Worm (Caenorhabditis elegans) whole organism, late embryonic: Measurements from ENCODE around the gene T01H3.2.

Source experiments
- C08G9.2 ChIP-seq: sonication (generic microtip); optimal IDR thresholded peaks from 2 replicates; lab custom pipeline; 2016; ENCODE audit warnings: mild to moderate bottlenecking, missing genetic modification characterization, moderate library complexity, missing compliant biosample characterization
- C38D4.7 ChIP-seq: fragments of 200-800 bp; sonication (Bioruptor generic); optimal IDR thresholded peaks from 2 replicates; lab custom pipeline; 2018; ENCODE audit warnings: mild to moderate bottlenecking, missing genetic modification characterization, moderate library complexity, missing compliant biosample characterization
- K02D7.2 ChIP-seq: sonication (generic microtip); optimal IDR thresholded peaks from 2 replicates; lab custom pipeline; 2017; ENCODE audit warnings: mild to moderate bottlenecking, missing genetic modification characterization, missing compliant biosample characterization
- T23F11.4 ChIP-seq: fragments of 200-800 bp; sonication (Bioruptor generic); optimal IDR thresholded peaks from 2 replicates; lab custom pipeline; 2018; ENCODE audit warnings: mild to moderate bottlenecking, missing genetic modification characterization, missing compliant biosample characterization
- Y22D7AL.16 ChIP-seq: sonication (generic microtip); optimal IDR thresholded peaks from 2 replicates; lab custom pipeline; 2016; ENCODE audit warnings: missing genetic modification characterization, missing compliant biosample characterization
- ahr-1 ChIP-seq: sonication (generic microtip); optimal IDR thresholded peaks from 2 replicates; lab custom pipeline; 2016; ENCODE audit warnings: missing genetic modification characterization, missing compliant biosample characterization
- ceh-14 ChIP-seq: sonication (generic microtip); optimal IDR thresholded peaks from 2 replicates; lab custom pipeline; 2016; ENCODE audit warnings: missing genotype, missing genetic modification characterization, missing compliant biosample characterization
- ceh-18 ChIP-seq: sonication (generic microtip); optimal IDR thresholded peaks from 2 replicates; lab custom pipeline; 2016; ENCODE audit warnings: missing genetic modification characterization, missing compliant biosample characterization
- ceh-2 ChIP-seq: sonication (generic microtip); optimal IDR thresholded peaks from 2 replicates; lab custom pipeline; 2016; ENCODE audit warnings: missing genotype, missing genetic modification characterization, missing compliant biosample characterization
- ceh-31 ChIP-seq: sonication (generic microtip); optimal IDR thresholded peaks from 2 replicates; lab custom pipeline; 2016; ENCODE audit warnings: missing genetic modification characterization, missing compliant biosample characterization
- ceh-45 ChIP-seq: fragments of 200-800 bp; sonication (Bioruptor generic); IDR thresholded peaks from 2 replicates; pipeline ENCODE4 v1.3.6; 2022; ENCODE audit warnings: missing genetic modification reagents, missing genetic modification characterization, missing compliant biosample characterization
- ceh-48 ChIP-seq: sonication (generic microtip); optimal IDR thresholded peaks from 2 replicates; lab custom pipeline; 2016; ENCODE audit warnings: missing genetic modification characterization, inconsistent platforms, missing compliant biosample characterization
- ceh-9 ChIP-seq: sonication (generic microtip); optimal IDR thresholded peaks from 2 replicates; lab custom pipeline; 2016; ENCODE audit warnings: mild to moderate bottlenecking, missing genetic modification characterization, inconsistent platforms, missing compliant biosample characterization
- dmd-4 ChIP-seq: sonication (generic microtip); optimal IDR thresholded peaks from 2 replicates; lab custom pipeline; 2016; ENCODE audit warnings: borderline replicate concordance, missing genetic modification characterization, missing compliant biosample characterization
- dve-1 ChIP-seq: sonication (generic microtip); optimal IDR thresholded peaks from 2 replicates; lab custom pipeline; 2017; ENCODE audit warnings: antibody characterized with exemption, mild to moderate bottlenecking, missing genetic modification characterization, missing compliant biosample characterization
- elt-4 ChIP-seq: sonication (generic microtip); optimal IDR thresholded peaks from 2 replicates; lab custom pipeline; 2016; ENCODE audit warnings: missing genetic modification characterization, missing compliant biosample characterization
- ets-4 ChIP-seq: sonication (generic microtip); optimal IDR thresholded peaks from 2 replicates; lab custom pipeline; 2016; ENCODE audit warnings: missing genetic modification characterization, missing compliant biosample characterization
- eyg-1 ChIP-seq: sonication (generic microtip); optimal IDR thresholded peaks from 2 replicates; lab custom pipeline; 2016; ENCODE audit warnings: missing genotype, missing genetic modification characterization, missing compliant biosample characterization
- fax-1 ChIP-seq: sonication (generic microtip); optimal IDR thresholded peaks from 2 replicates; lab custom pipeline; 2016; ENCODE audit warnings: missing genotype, missing genetic modification characterization, missing compliant biosample characterization
- fkh-10 ChIP-seq: fragments of 150-350 bp; optimal IDR thresholded peaks from 2 replicates; lab custom pipeline; 2014; ENCODE audit warnings: missing biosample characterization, missing genetic modification reagents, missing genetic modification characterization
- fkh-6 ChIP-seq: sonication (generic microtip); optimal IDR thresholded peaks from 2 replicates; lab custom pipeline; 2016; ENCODE audit warnings: missing genetic modification characterization, missing compliant biosample characterization
- gmeb-2 ChIP-seq: sonication (generic microtip); optimal IDR thresholded peaks from 2 replicates; lab custom pipeline; 2016; ENCODE audit warnings: missing genetic modification characterization, inconsistent platforms, missing compliant biosample characterization
- hlh-13 ChIP-seq: fragments of 200-800 bp; sonication (Bioruptor generic); optimal IDR thresholded peaks from 2 replicates; lab custom pipeline; 2018; ENCODE audit warnings: mild to moderate bottlenecking, missing genetic modification characterization, missing compliant biosample characterization
- hlh-15 ChIP-seq: sonication (generic microtip); optimal IDR thresholded peaks from 2 replicates; lab custom pipeline; 2016; ENCODE audit warnings: missing genetic modification characterization, missing compliant biosample characterization
- hlh-30 ChIP-seq: sonication (generic microtip); optimal IDR thresholded peaks from 2 replicates; lab custom pipeline; 2017; ENCODE audit warnings: antibody characterized with exemption, missing genetic modification characterization, missing compliant biosample characterization; ENCODE audit not compliant: insufficient read depth
- lin-11 ChIP-seq: fragments of 200-800 bp; sonication (Bioruptor generic); optimal IDR thresholded peaks from 2 replicates; lab custom pipeline; 2018; ENCODE audit warnings: mild to moderate bottlenecking, missing genetic modification characterization, missing compliant biosample characterization
- mec-3 ChIP-seq: sonication (generic microtip); optimal IDR thresholded peaks from 2 replicates; lab custom pipeline; 2016; ENCODE audit warnings: borderline replicate concordance, missing genetic modification characterization, missing compliant biosample characterization
- nfya-1 ChIP-seq: sonication (generic microtip); optimal IDR thresholded peaks from 2 replicates; lab custom pipeline; 2017; ENCODE audit warnings: missing genetic modification characterization, mild to moderate bottlenecking, missing compliant biosample characterization, antibody characterized with exemption, moderate library complexity
- odd-2 ChIP-seq: sonication (generic microtip); optimal IDR thresholded peaks from 2 replicates; lab custom pipeline; 2017; ENCODE audit warnings: antibody characterized with exemption, mild to moderate bottlenecking, missing genetic modification characterization, missing compliant biosample characterization
- pha-2 ChIP-seq: sonication (generic microtip); optimal IDR thresholded peaks from 2 replicates; lab custom pipeline; 2017; ENCODE audit warnings: mild to moderate bottlenecking, missing genetic modification characterization, missing compliant biosample characterization
- pqm-1 ChIP-seq: sonication (generic microtip); optimal IDR thresholded peaks from 2 replicates; lab custom pipeline; 2016; ENCODE audit warnings: missing genetic modification characterization, missing compliant biosample characterization
- sox-2 ChIP-seq: fragments of 200-800 bp; sonication (Bioruptor generic); IDR thresholded peaks from 2 replicates; pipeline ENCODE4 v1.3.6; 2022; ENCODE audit warnings: missing genetic modification reagents, missing genetic modification characterization, missing compliant biosample characterization
- tbx-2 ChIP-seq: sonication (generic microtip); optimal IDR thresholded peaks from 2 replicates; lab custom pipeline; 2016; ENCODE audit warnings: missing genetic modification characterization, missing compliant biosample characterization
- unc-3 ChIP-seq, 2 experiments: fragments of 200-800 bp in 1 of 2; sonication (Bioruptor generic) in 1 of 2; sonication (generic microtip) in 1 of 2; conservative IDR thresholded peaks in 1 of 2; optimal IDR thresholded peaks in 1 of 2; 2 replicates each; pipeline versions ENCODE4 v1.3.6 to Lab custom; 2016 to 2022; ENCODE audit warnings: missing compliant biosample characterization in 2 of 2, missing genetic modification characterization in 2 of 2, missing genetic modification reagents in 1 of 2
- zip-5 ChIP-seq: sonication (generic microtip); optimal IDR thresholded peaks from 2 replicates; lab custom pipeline; 2016; ENCODE audit warnings: missing genetic modification characterization, missing compliant biosample characterization
- ztf-16 ChIP-seq: sonication (generic microtip); optimal IDR thresholded peaks from 2 replicates; lab custom pipeline; 2017; ENCODE audit warnings: missing genetic modification characterization, missing compliant biosample characterization

The T01H3.2 gene

ce11 chrII:7884898-7885297 lies 7.1 kb upstream of the T01H3.2 start:
- TF ChIP-seq mec-3 (tag; lab: Kevin White, UChicago) (no peak), ceh-48 (tag; lab: Kevin White, UChicago) (peak; percentile 92)

- TF ChIP-seq hlh-13 (GFP tag; lab: Kevin White, UChicago) = peak; percentile 30
Observed at ce11 chrII:7883163-7883562, 5.4 kb upstream of the T01H3.2 start.

- no peak for TF ChIP-seq eyg-1 (tag; lab: Kevin White, UChicago)
- TF ChIP-seq fkh-10 = no peak
- TF ChIP-seq ceh-48 (tag; lab: Kevin White, UChicago) = no peak
- no peak for TF ChIP-seq nfya-1 (tag; lab: Kevin White, UChicago)
- no peak for TF ChIP-seq elt-4 (tag; lab: Kevin White, UChicago)
- TF ChIP-seq dmd-4 (tag; lab: Kevin White, UChicago) = no peak
- TF ChIP-seq ceh-18 (tag; lab: Kevin White, UChicago) = no peak
- no peak for TF ChIP-seq ztf-16 (tag; lab: Kevin White, UChicago)
- TF ChIP-seq unc-3 (GFP tag; conservative IDR thresholded peaks at IDR 0.05; lab: Robert Waterston, UW) = no peak
- no peak for TF ChIP-seq unc-3 (tag; optimal IDR thresholded peaks at IDR 0.05; lab: Kevin White, UChicago)
- no peak for TF ChIP-seq zip-5 (tag; lab: Kevin White, UChicago)
- no peak for TF ChIP-seq sox-2
- no peak for TF ChIP-seq ceh-2 (tag; lab: Kevin White, UChicago)
Observed at ce11 chrII:7880373-7880862, 2.6 kb upstream of the T01H3.2 start, which contains the start of gene perm-1. TSS of gene perm-1 (plus strand) at chrII:7880812.

ce11 chrII:7879266-7879718 lies 1.5 kb upstream of the T01H3.2 start, which contains the start of the genes vha-4 and T01H3.5:
TSS of gene vha-4 (minus strand) at chrII:7879316.
TSS of gene T01H3.5 (plus strand) at chrII:7879616.
- TF ChIP-seq odd-2 (tag; lab: Kevin White, UChicago) (no peak), C08G9.2 (tag; lab: Kevin White, UChicago) (peak; percentile 15), ets-4 (peak; percentile 27), tbx-2 (peak; percentile 46), K02D7.2 (tag; lab: Kevin White, UChicago) (no peak), ceh-45 (no peak), hlh-30 (tag; lab: Kevin White, UChicago) (no peak), C38D4.7 (GFP tag; lab: Kevin White, UChicago) (no peak), dve-1 (no peak), ceh-2 (tag; lab: Kevin White, UChicago) (peak; percentile 18), fkh-10 (no peak), ceh-31 (tag; lab: Kevin White, UChicago) (peak; percentile 32), pqm-1 (tag; lab: Kevin White, UChicago) (no peak)

ce11 chrII:7873843-7874372 lies 3.9 kb downstream of the T01H3.2 start, which contains the start of gene T01H3.3:
TSS of gene T01H3.3 (minus strand) at chrII:7873893.
- TF ChIP-seq ceh-9 (no peak), ahr-1 (tag; lab: Kevin White, UChicago) (no peak), lin-11 (tag; lab: Kevin White, UChicago) (no peak), pha-2 (tag; lab: Kevin White, UChicago) (no peak), fkh-6 (no peak), hlh-15 (tag; lab: Kevin White, UChicago) (no peak), ceh-31 (tag; lab: Kevin White, UChicago) (no peak), sox-2 (no peak), T23F11.4 (GFP tag; lab: Kevin White, UChicago) (no peak), ceh-14 (tag; lab: Kevin White, UChicago) (no peak), fax-1 (tag; lab: Kevin White, UChicago) (no peak), C38D4.7 (GFP tag; lab: Kevin White, UChicago) (no peak), nfya-1 (tag; lab: Kevin White, UChicago) (no peak), Y22D7AL.16 (tag; lab: Kevin White, UChicago) (no peak), unc-3 (GFP tag; conservative IDR thresholded peaks at IDR 0.05; lab: Robert Waterston, UW) (no peak), unc-3 (tag; optimal IDR thresholded peaks at IDR 0.05; lab: Kevin White, UChicago) (no peak), ceh-2 (tag; lab: Kevin White, UChicago) (no peak), ceh-48 (tag; lab: Kevin White, UChicago) (no peak), ets-4 (no peak), dmd-4 (tag; lab: Kevin White, UChicago) (no peak), gmeb-2 (tag; lab: Kevin White, UChicago) (no peak)
